Fruit fly (Drosophila melanogaster): ENCODE results near the gene ArgRS.

The ArgRS gene

DNA sequence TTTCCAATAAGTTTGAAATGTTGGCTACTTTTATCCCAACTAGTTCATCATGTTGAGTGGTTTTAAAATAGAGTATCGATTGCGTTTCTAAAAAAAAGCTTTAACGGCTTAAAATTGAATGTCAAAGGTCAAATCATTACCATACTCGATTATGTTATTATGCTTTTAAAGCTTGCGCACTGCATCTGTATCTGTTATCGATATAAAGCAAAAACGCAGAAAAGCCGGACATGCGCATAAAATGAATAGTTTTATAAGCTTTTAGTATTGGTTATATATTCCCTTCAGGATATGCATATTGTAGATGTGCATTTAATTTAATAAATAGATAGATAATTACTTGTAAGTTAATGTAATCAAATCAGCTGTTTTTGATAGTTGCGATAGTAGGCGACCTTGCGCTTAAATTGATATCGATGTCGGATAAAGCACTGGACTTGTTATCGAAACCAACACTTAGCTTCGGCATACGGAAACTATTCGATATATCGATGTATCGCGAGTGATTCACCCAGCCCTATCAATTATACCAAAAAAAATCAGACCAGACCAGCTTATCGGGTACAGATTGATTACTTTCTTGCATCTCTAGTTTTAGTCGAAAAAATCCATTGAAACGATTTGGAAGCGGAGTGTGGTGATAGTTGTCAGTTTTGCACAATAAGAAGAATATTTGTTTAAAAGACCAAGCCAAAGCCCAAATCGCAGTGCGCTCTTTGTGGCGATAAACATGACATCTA is 47.8 kb upstream of the ArgRS start, which contains the start of gene shi (continued):
- TF ChIP-seq CG15011 (GFP tag; optimal IDR thresholded peaks at IDR 0.05) (no peak), Meics (GFP tag; optimal IDR thresholded peaks at IDR 0.05) (no peak), org-1 (GFP tag; optimal IDR thresholded peaks at IDR 0.05) (no peak), wor (GFP tag; IDR thresholded peaks at IDR 0.05) (no peak), zf30C (GFP tag; optimal IDR thresholded peaks at IDR 0.05) (no peak), CG9215 (GFP tag; IDR thresholded peaks at IDR 0.05) (no peak), fu2 (GFP tag; optimal IDR thresholded peaks at IDR 0.05) (no peak), esg (GFP tag; conservative IDR thresholded peaks at IDR 0.05) (no peak), CG1024 (GFP tag; IDR thresholded peaks at IDR 0.05) (0 out of 2 replicates have a peak, but pooled peaks have one; percentile 18), dysf (GFP tag; IDR thresholded peaks at IDR 0.05) (no peak), seq (GFP tag; IDR thresholded peaks at IDR 0.05) (no peak), Hr3 (GFP tag; optimal IDR thresholded peaks at IDR 0.05) (no peak), Atf6 (GFP tag; IDR thresholded peaks at IDR 0.05) (no peak), Hmx (GFP tag; optimal IDR thresholded peaks at IDR 0.05) (no peak), zfh2 (GFP tag; optimal IDR thresholded peaks at IDR 0.05) (peak; percentile 13), slou (GFP tag; optimal IDR thresholded peaks at IDR 0.05) (no peak), Usf (GFP tag; optimal IDR thresholded peaks at IDR 0.05) (no peak), CG8478 (optimal IDR thresholded peaks at IDR 0.05) (no peak), hth (optimal IDR thresholded peaks at IDR 0.05) (no peak), CG8924 (tag; optimal IDR thresholded peaks at IDR 0.05) (peak; percentile 56), Stat92E (GFP tag; optimal IDR thresholded peaks at IDR 0.05) (no peak), disco-r (GFP tag; optimal IDR thresholded peaks at IDR 0.05) (no peak), Mes4 (GFP tag; optimal IDR thresholded peaks at IDR 0.05) (no peak), CG13123 (GFP tag; optimal IDR thresholded peaks at IDR 0.05) (no peak), jing (GFP tag; optimal IDR thresholded peaks at IDR 0.05) (no peak), PHDP (tag; optimal IDR thresholded peaks at IDR 0.05) (peak; percentile 11), Abd-B (GFP tag; optimal IDR thresholded peaks at IDR 0.05) (no peak), crp (GFP tag; optimal IDR thresholded peaks at IDR 0.05) (peak in 1 of 2 experiments; percentile 87), tna (GFP tag; IDR thresholded peaks at IDR 0.05; ENCODE audit: partially characterized antibody) (peak; percentile 98), bigmax (GFP tag; optimal IDR thresholded peaks at IDR 0.05) (no peak), pros (GFP tag; optimal IDR thresholded peaks at IDR 0.05) (no peak), bab2 (GFP tag; optimal IDR thresholded peaks at IDR 0.05) (no peak), Dfd (GFP tag; optimal IDR thresholded peaks at IDR 0.05) (no peak), CG9797 (GFP tag; optimal IDR thresholded peaks at IDR 0.05) (peak; percentile 85), CG12744 (GFP tag; optimal IDR thresholded peaks at IDR 0.05) (no peak), CG2116 (GFP tag; optimal IDR thresholded peaks at IDR 0.05) (peak; percentile 89), kay (GFP tag; optimal IDR thresholded peaks at IDR 0.05) (peak; percentile 18), zen (tag; optimal IDR thresholded peaks at IDR 0.05) (peak; percentile 46), Doc3 (GFP tag; IDR thresholded peaks at IDR 0.05; ENCODE audit: partially characterized antibody) (peak; percentile 91), CG6175 (GFP tag; IDR thresholded peaks at IDR 0.05) (no peak), CG17829 (tag; optimal IDR thresholded peaks at IDR 0.05) (peak; percentile 37), sc (optimal IDR thresholded peaks at IDR 0.05) (no peak), sc (GFP tag; optimal IDR thresholded peaks at IDR 0.05) (no peak), Oli (tag; optimal IDR thresholded peaks at IDR 0.05) (no peak), CG12391 (tag; optimal IDR thresholded peaks at IDR 0.05) (peak; percentile 50), CG7357 (GFP tag; IDR thresholded peaks at IDR 0.05) (peak; percentile 51; the same call in 1 of the 3 replicates), CG43689 (GFP tag; IDR thresholded peaks at IDR 0.05) (no peak), CoRest (tag; optimal IDR thresholded peaks at IDR 0.05) (no peak), fd3F (GFP tag; optimal IDR thresholded peaks at IDR 0.05) (no peak), CG33213 (GFP tag; optimal IDR thresholded peaks at IDR 0.05) (peak; percentile 36), Dbx (GFP tag; IDR thresholded peaks at IDR 0.05) (peak; percentile 61; the same call in 2 of the 3 replicates)
